Fruit fly (Drosophila melanogaster) whole organism, embryonic: ENCODE results near the gene CG1703.

Experiments used
- Asciz ChIP-seq: fragments of 200-800 bp; sonication (Bioruptor generic); optimal IDR thresholded peaks from 2 replicates; lab custom pipeline; 2017; ENCODE audit warnings: missing biosample characterization, mild to moderate bottlenecking, missing genetic modification characterization, missing genetic modification reagents
- BEAF-32 ChIP-seq: fragments of 200-800 bp; sonication (Bioruptor generic); optimal IDR thresholded peaks from 3 replicates; lab custom pipeline; 2017; ENCODE audit warnings: missing biosample characterization, missing genetic modification characterization, mild to moderate bottlenecking, moderate library complexity, missing genetic modification reagents
- CG1024 ChIP-seq: fragments of 200-800 bp; sonication (Bioruptor generic); IDR thresholded peaks from 2 replicates; pipeline ENCODE4 v1.3.6; 2022; ENCODE audit warnings: missing biosample characterization, missing genetic modification characterization
- CG11560 ChIP-seq: fragments of 200-800 bp; sonication (Bioruptor generic); IDR thresholded peaks from 3 replicates; pipeline ENCODE4 v1.3.6; 2022; ENCODE audit warnings: missing biosample characterization, missing genetic modification characterization
- CG15073 ChIP-seq: fragments of 200-800 bp; sonication (Bioruptor generic); optimal IDR thresholded peaks from 2 replicates; lab custom pipeline; 2016; ENCODE audit warnings: missing biosample characterization, missing genetic modification characterization
- CG17829 ChIP-seq: fragments of 200-800 bp; optimal IDR thresholded peaks from 2 replicates; lab custom pipeline; 2019; ENCODE audit warnings: missing biosample characterization, mild to moderate bottlenecking, missing genetic modification characterization, moderate library complexity
- CG32767 ChIP-seq: fragments of 200-800 bp; sonication (Bioruptor generic); IDR thresholded peaks from 2 replicates; pipeline ENCODE4 v1.3.6; 2022; ENCODE audit warnings: missing biosample characterization, missing genetic modification characterization
- CG33213 ChIP-seq: fragments of 200-800 bp; sonication (Bioruptor generic); optimal IDR thresholded peaks from 3 replicates; lab custom pipeline; 2016; ENCODE audit warnings: missing biosample characterization, missing genetic modification characterization
- CG42726 ChIP-seq: fragments of 200-800 bp; sonication (Bioruptor generic); IDR thresholded peaks from 2 replicates; pipeline ENCODE4 v1.3.6; 2022; ENCODE audit warnings: missing biosample characterization, missing genetic modification characterization; ENCODE audit not compliant: partially characterized antibody
- CG4360 ChIP-seq: fragments of 200-800 bp; sonication (Bioruptor generic); IDR thresholded peaks from 2 replicates; pipeline ENCODE4 v1.3.6; 2022; ENCODE audit warnings: missing biosample characterization, missing genetic modification characterization
- CG43689 ChIP-seq: fragments of 200-800 bp; sonication (Bioruptor generic); IDR thresholded peaks from 2 replicates; pipeline ENCODE4 v1.3.6; 2022; ENCODE audit warnings: missing biosample characterization, missing genetic modification characterization
- CG6854 ChIP-seq: fragments of 200-800 bp; sonication (Bioruptor generic); optimal IDR thresholded peaks from 3 replicates; lab custom pipeline; 2017; ENCODE audit warnings: missing biosample characterization, mild to moderate bottlenecking, missing genetic modification characterization
- CG7357 ChIP-seq: fragments of 200-800 bp; sonication (Bioruptor generic); IDR thresholded peaks from 3 replicates; pipeline ENCODE4 v1.3.6; 2022; ENCODE audit warnings: missing biosample characterization, missing genetic modification characterization
- CG9437 ChIP-seq: fragments of 200-800 bp; sonication (Bioruptor generic); optimal IDR thresholded peaks from 2 replicates; lab custom pipeline; 2018; ENCODE audit warnings: missing biosample characterization, mild to moderate bottlenecking, missing genetic modification characterization
- CG9817 ChIP-seq: fragments of 200-800 bp; sonication (Bioruptor generic); optimal IDR thresholded peaks from 2 replicates; lab custom pipeline; 2018; ENCODE audit warnings: missing biosample characterization, mild to moderate bottlenecking, missing genetic modification characterization, moderate library complexity
- CkIIα-i1 ChIP-seq: fragments of 200-800 bp; sonication (Bioruptor generic); IDR thresholded peaks from 2 replicates; pipeline ENCODE4 v1.3.6; 2022; ENCODE audit warnings: missing biosample characterization, missing genetic modification characterization
- Dek ChIP-seq: fragments of 200-800 bp; sonication (Bioruptor generic); optimal IDR thresholded peaks from 3 replicates; lab custom pipeline; 2019; ENCODE audit warnings: missing biosample characterization, mild to moderate bottlenecking, missing genetic modification characterization, moderate library complexity
- Doc2 ChIP-seq: fragments of 200-800 bp; sonication (Bioruptor generic); IDR thresholded peaks from 2 replicates; pipeline ENCODE4 v1.3.6; 2022; ENCODE audit warnings: missing biosample characterization, missing genetic modification characterization
- Elba2 ChIP-seq: fragments of 200-800 bp; sonication (Bioruptor generic); optimal IDR thresholded peaks from 3 replicates; lab custom pipeline; 2016; ENCODE audit warnings: missing biosample characterization, missing genetic modification characterization
- H15 ChIP-seq: fragments of 200-800 bp; sonication (Bioruptor generic); IDR thresholded peaks from 3 replicates; pipeline ENCODE4 v1.3.6; 2022; ENCODE audit warnings: missing biosample characterization, missing genetic modification characterization
- HLH4C ChIP-seq: fragments of 200-800 bp; sonication (Bioruptor generic); IDR thresholded peaks from 3 replicates; pipeline ENCODE4 v1.3.6; 2022; ENCODE audit warnings: missing biosample characterization, missing genetic modification characterization; ENCODE audit not compliant: partially characterized antibody
- MBD-R2 ChIP-seq: fragments of 200-800 bp; sonication (Bioruptor generic); IDR thresholded peaks from 2 replicates; pipeline ENCODE4 v1.3.6; 2022; ENCODE audit warnings: missing biosample characterization, missing genetic modification characterization
- MTF-1 ChIP-seq: fragments of 200-800 bp; sonication (Bioruptor generic); optimal IDR thresholded peaks from 2 replicates; lab custom pipeline; 2018; ENCODE audit warnings: missing biosample characterization, mild to moderate bottlenecking, missing genetic modification characterization, borderline replicate concordance
- Max ChIP-seq: fragments of 200-800 bp; sonication (Bioruptor generic); optimal IDR thresholded peaks from 2 replicates; lab custom pipeline; 2016; ENCODE audit warnings: missing biosample characterization, mild to moderate bottlenecking, missing genetic modification characterization
- Med ChIP-seq: fragments of 200-800 bp; sonication (Bioruptor generic); peaks from one replicate; lab custom pipeline; 2016; ENCODE audit warnings: missing biosample characterization, missing genetic modification characterization, mild to moderate bottlenecking, inconsistent platforms, moderate library complexity
- NC2β ChIP-seq: fragments of 200-800 bp; sonication (Bioruptor generic); optimal IDR thresholded peaks from 2 replicates; lab custom pipeline; 2016; ENCODE audit warnings: missing biosample characterization, missing genetic modification characterization
- Opbp ChIP-seq: fragments of 200-800 bp; sonication (Bioruptor generic); IDR thresholded peaks from 3 replicates; pipeline ENCODE4 v1.3.6; 2022; ENCODE audit warnings: missing biosample characterization, missing genetic modification characterization; ENCODE audit not compliant: partially characterized antibody
- Sox100B ChIP-seq: fragments of 200-800 bp; sonication (Bioruptor generic); optimal IDR thresholded peaks from 3 replicates; lab custom pipeline; 2018; ENCODE audit warnings: missing biosample characterization, mild to moderate bottlenecking, missing genetic modification characterization
- Taf1 ChIP-seq: fragments of 200-800 bp; sonication (Bioruptor generic); IDR thresholded peaks from 2 replicates; pipeline ENCODE4 v1.3.6; 2022; ENCODE audit warnings: missing biosample characterization, missing genetic modification characterization
- Usf ChIP-seq: fragments of 200-800 bp; sonication (Bioruptor generic); optimal IDR thresholded peaks from 2 replicates; lab custom pipeline; 2017; ENCODE audit warnings: missing genotype, missing biosample characterization, missing genetic modification characterization
- Vsx1 ChIP-seq: fragments of 200-800 bp; sonication (Bioruptor generic); optimal IDR thresholded peaks from 2 replicates; lab custom pipeline; 2017; ENCODE audit warnings: missing biosample characterization, mild to moderate bottlenecking, missing genetic modification characterization, missing genetic modification reagents
- YL-1 ChIP-seq: fragments of 200-800 bp; sonication (Bioruptor generic); optimal IDR thresholded peaks from 3 replicates; lab custom pipeline; 2017; ENCODE audit warnings: missing biosample characterization, mild to moderate bottlenecking, missing genetic modification characterization
- ab ChIP-seq: fragments of 200-800 bp; sonication (Bioruptor generic); optimal IDR thresholded peaks from 2 replicates; lab custom pipeline; 2016; ENCODE audit warnings: missing biosample characterization, missing genetic modification characterization
- ac ChIP-seq: fragments of 200-800 bp; sonication (Bioruptor generic); optimal IDR thresholded peaks from 3 replicates; lab custom pipeline; 2017; ENCODE audit warnings: missing biosample characterization, mild to moderate bottlenecking, missing genetic modification characterization
- ara ChIP-seq: fragments of 200-800 bp; sonication (Bioruptor generic); IDR thresholded peaks from 2 replicates; pipeline ENCODE4 v1.3.6; 2022; ENCODE audit warnings: missing biosample characterization, missing genetic modification characterization
- az2 ChIP-seq: fragments of 200-800 bp; sonication (Bioruptor generic); optimal IDR thresholded peaks from 3 replicates; lab custom pipeline; 2016; ENCODE audit warnings: missing biosample characterization, missing genetic modification characterization
- ewg ChIP-seq: fragments of 200-800 bp; sonication (Bioruptor generic); optimal IDR thresholded peaks from 3 replicates; lab custom pipeline; 2017; ENCODE audit warnings: mild to moderate bottlenecking, missing biosample characterization, missing genetic modification reagents, missing genetic modification characterization
- fd96Cb ChIP-seq: fragments of 200-800 bp; sonication (Bioruptor generic); optimal IDR thresholded peaks from 2 replicates; lab custom pipeline; 2018; ENCODE audit warnings: missing biosample characterization, mild to moderate bottlenecking, missing genetic modification characterization, moderate library complexity
- grau ChIP-seq: fragments of 200-800 bp; optimal IDR thresholded peaks from 3 replicates; lab custom pipeline; 2019; ENCODE audit warnings: missing biosample characterization, mild to moderate bottlenecking, missing genetic modification characterization, moderate library complexity
- hkb ChIP-seq, 2 experiments: fragments of 200-800 bp in 1 of 2; fragments of >200 bp in 1 of 2; sonication (Bioruptor generic) in 1 of 2; IDR thresholded peaks in 1 of 2; optimal IDR thresholded peaks in 1 of 2; 2 replicates each; pipeline versions ENCODE4 v1.3.6 to Lab custom; 2017 to 2022; ENCODE audit warnings: missing biosample characterization in 1 of 2, missing genetic modification characterization in 1 of 2
- org-1 ChIP-seq: fragments of 200-800 bp; sonication (Bioruptor generic); optimal IDR thresholded peaks from 2 replicates; lab custom pipeline; 2017; ENCODE audit warnings: missing biosample characterization, missing genetic modification characterization
- pb ChIP-seq: fragments of 200-800 bp; sonication (Bioruptor generic); optimal IDR thresholded peaks from 3 replicates; lab custom pipeline; 2016; ENCODE audit warnings: missing biosample characterization, missing genetic modification characterization
- sc ChIP-seq, 3 experiments: fragments of >200 bp in 2 of 3; fragments of 200-800 bp in 1 of 3; sonication (Bioruptor generic) in 1 of 3; optimal IDR thresholded peaks; 2 replicates in 2 of 3; 3 replicates in 1 of 3; lab custom pipeline; 2017; ENCODE audit warnings: mild to moderate bottlenecking in 1 of 3, missing biosample characterization in 1 of 3, missing genetic modification characterization in 1 of 3, missing genetic modification reagents in 1 of 3
- stwl ChIP-seq: fragments of 200-800 bp; sonication (Bioruptor generic); optimal IDR thresholded peaks from 3 replicates; lab custom pipeline; 2018; ENCODE audit warnings: missing biosample characterization, mild to moderate bottlenecking, missing genetic modification characterization, moderate library complexity
- tll ChIP-seq, 2 experiments: fragments of 200-800 bp in 1 of 2; fragments of >200 bp in 1 of 2; sonication (Bioruptor generic) in 1 of 2; optimal IDR thresholded peaks; 2 replicates each; lab custom pipeline; 2017 to 2019; ENCODE audit warnings: missing biosample characterization in 2 of 2, missing genetic modification characterization in 2 of 2, mild to moderate bottlenecking in 1 of 2, moderate library complexity in 1 of 2
- trh ChIP-seq: fragments of 200-800 bp; sonication (Bioruptor generic); optimal IDR thresholded peaks from 2 replicates; lab custom pipeline; 2016; ENCODE audit warnings: missing biosample characterization, missing genetic modification characterization
- twi ChIP-seq: fragments of 200-800 bp; optimal IDR thresholded peaks from 2 replicates; lab custom pipeline; 2019; ENCODE audit warnings: missing biosample characterization, mild to moderate bottlenecking, missing genetic modification characterization, moderate library complexity
- vvl ChIP-seq: fragments of 200-800 bp; sonication (Bioruptor generic); IDR thresholded peaks from 2 replicates; pipeline ENCODE4 v1.3.6; 2022; ENCODE audit warnings: missing biosample characterization, missing genetic modification characterization
- yki ChIP-seq: fragments of >200 bp; optimal IDR thresholded peaks from 3 replicates; lab custom pipeline; 2018

CG1703 gene

DNA sequence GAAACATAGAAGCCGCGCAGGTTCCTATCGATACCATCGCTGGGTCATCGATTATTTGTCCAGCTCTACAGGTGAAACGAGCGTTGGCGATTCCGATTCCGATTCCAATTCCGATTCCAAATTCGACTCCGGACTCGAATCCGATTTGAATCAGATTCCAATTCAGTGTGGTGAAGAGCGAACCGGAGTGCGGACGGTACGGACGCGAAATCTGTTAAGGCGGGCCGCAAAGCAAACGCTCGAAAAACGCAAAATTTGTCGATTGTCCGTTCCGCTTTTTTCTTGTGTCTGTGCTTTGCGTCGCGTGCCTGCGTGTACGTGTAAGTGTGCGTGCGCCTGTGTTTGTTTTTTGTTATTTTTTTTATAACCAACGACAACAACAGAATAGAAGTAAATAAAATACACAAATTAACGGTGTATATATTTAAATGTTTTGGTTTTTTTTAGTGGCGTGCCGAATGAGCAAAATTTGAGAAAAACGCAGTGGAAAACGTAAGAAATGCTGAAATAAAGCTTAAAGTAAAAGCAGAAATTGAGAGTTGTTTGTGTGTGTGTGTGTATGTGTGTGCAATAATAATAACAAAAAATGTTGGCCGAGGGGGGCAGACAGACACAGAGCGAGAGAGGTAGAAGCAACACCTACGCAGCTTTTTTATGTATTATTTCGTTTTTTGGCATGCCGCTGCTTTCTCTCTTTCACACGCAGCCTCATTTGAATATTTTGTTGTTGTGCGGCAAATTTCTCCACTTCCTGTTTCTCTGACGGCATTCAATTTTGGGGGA is 10.3 kb downstream of the CG1703 start, which contains the start of gene Ptp10D (continued):
- no peak for TF ChIP-seq trh (GFP tag; lab: Kevin White, UChicago)
- peak; percentile 33 for TF ChIP-seq Max
- no peak for TF ChIP-seq Elba2 (GFP tag; lab: Kevin White, UChicago)
- TF ChIP-seq Taf1 = no peak
- no peak for TF ChIP-seq Sox100B (GFP tag; lab: Kevin White, UChicago)
- TF ChIP-seq CG42726 (GFP tag; lab: Robert Waterston, UW) = peak; percentile 94
- peak; percentile 9 for TF ChIP-seq CG9437 (GFP tag; lab: Kevin White, UChicago)
- no peak for TF ChIP-seq ac (GFP tag; lab: Kevin White, UChicago)
- no peak for TF ChIP-seq MTF-1 (GFP tag; lab: Kevin White, UChicago)
- no peak for TF ChIP-seq ab
- TF ChIP-seq stwl (tag; lab: Kevin White, UChicago) = peak; percentile 49
- no peak for TF ChIP-seq CG33213 (GFP tag; lab: Kevin White, UChicago)
- no peak for TF ChIP-seq CG1024 (GFP tag; lab: Robert Waterston, UW)
- peak; percentile 8 for TF ChIP-seq grau
- TF ChIP-seq az2 (GFP tag; lab: Kevin White, UChicago) = no peak
- TF ChIP-seq CG6854 (GFP tag; lab: Kevin White, UChicago) = no peak
- TF ChIP-seq CG32767 (GFP tag; lab: Robert Waterston, UW) = no peak
- TF ChIP-seq NC2β = no peak
- TF ChIP-seq CG11560 (tag; lab: Robert Waterston, UW) = no peak
- TF ChIP-seq MBD-R2 (GFP tag; lab: Robert Waterston, UW) = no peak
- peak; percentile 85 for TF ChIP-seq HLH4C
- no peak for TF ChIP-seq CkIIα-i1 (GFP tag; lab: Robert Waterston, UW)
- TF ChIP-seq ara = no peak
- no peak for TF ChIP-seq H15 (GFP tag; lab: Robert Waterston, UW)
- TF ChIP-seq CG4360 (GFP tag; lab: Robert Waterston, UW) = no peak
- no peak for TF ChIP-seq CG43689 (GFP tag; lab: Robert Waterston, UW)
- TF ChIP-seq sc (optimal IDR thresholded peaks at IDR 0.05; lab: Kevin White, UChicago) = no peak
- no peak for TF ChIP-seq sc (GFP tag; optimal IDR thresholded peaks at IDR 0.05; lab: Kevin White, UChicago)
- TF ChIP-seq Vsx1 (GFP tag; lab: Kevin White, UChicago) = no peak
- no peak for TF ChIP-seq twi (tag; lab: Kevin White, UChicago)
- peak; percentile 91 for TF ChIP-seq Med
- TF ChIP-seq Doc2 (GFP tag; lab: Robert Waterston, UW) = no peak
- TF ChIP-seq CG17829 (tag; lab: Kevin White, UChicago) = no peak
- TF ChIP-seq CG7357 = no peak
- peak; percentile 19 for TF ChIP-seq Dek (tag; lab: Kevin White, UChicago)
- TF ChIP-seq YL-1 (GFP tag; lab: Kevin White, UChicago) = peak; percentile 7
- no peak for TF ChIP-seq CG9817 (tag; lab: Kevin White, UChicago)
- TF ChIP-seq org-1 (GFP tag; lab: Kevin White, UChicago) = no peak
- TF ChIP-seq hkb (optimal IDR thresholded peaks at IDR 0.05; lab: Kevin White, UChicago) = no peak
- no peak for TF ChIP-seq hkb (GFP tag; IDR thresholded peaks at IDR 0.05; lab: Robert Waterston, UW)
- TF ChIP-seq fd96Cb (tag; lab: Kevin White, UChicago) = no peak
- TF ChIP-seq yki (lab: Kevin White, UChicago) = no peak
- peak; percentile 89 for TF ChIP-seq BEAF-32
- peak; percentile 30 for TF ChIP-seq ewg (GFP tag; lab: Kevin White, UChicago)
- no peak for TF ChIP-seq Usf (GFP tag; lab: Kevin White, UChicago)
- no peak for TF ChIP-seq Asciz (GFP tag; lab: Kevin White, UChicago)
- TF ChIP-seq pb (GFP tag; lab: Kevin White, UChicago) = no peak
- TF ChIP-seq tll (GFP tag; optimal IDR thresholded peaks at IDR 0.05; lab: Kevin White, UChicago) = no peak
- peak; percentile 94 for TF ChIP-seq Opbp (GFP tag; lab: Robert Waterston, UW)
- peak; percentile 51 for TF ChIP-seq vvl (GFP tag; lab: Robert Waterston, UW)
- TF ChIP-seq CG15073 = no peak
